Worm (Caenorhabditis elegans) whole organism, young adult: Measurements from ENCODE around the gene T09F5.1.

Experiments used
- T26A5.8 ChIP-seq: sonication (generic microtip); optimal IDR thresholded peaks from 2 replicates; lab custom pipeline; 2016; ENCODE audit warnings: missing genetic modification characterization, missing compliant biosample characterization
- Y67H2A.10 ChIP-seq: fragments of 200-800 bp; sonication (Bioruptor generic); conservative IDR thresholded peaks from 2 replicates; pipeline ENCODE4 v1.3.6; 2022; ENCODE audit warnings: missing genetic modification reagents, missing genetic modification characterization, missing compliant biosample characterization
- ama-1 ChIP-seq, 3 experiments: fragments of 150-350 bp in 1 of 3; sonication (generic microtip) in 2 of 3; optimal IDR thresholded peaks; 2 replicates each; lab custom pipeline; 2014 to 2018; ENCODE audit warnings: missing biosample characterization in 2 of 3, missing genetic modification characterization in 2 of 3, missing genetic modification reagents in 2 of 3
- nfya-1 ChIP-seq: sonication (generic microtip); optimal IDR thresholded peaks from 2 replicates; lab custom pipeline; 2017; ENCODE audit warnings: antibody characterized with exemption, missing compliant biosample characterization, missing genetic modification characterization, borderline replicate concordance; ENCODE audit not compliant: insufficient read depth
- rcor-1 ChIP-seq: fragments of 200-800 bp; sonication (Bioruptor generic); IDR thresholded peaks from 2 replicates; pipeline ENCODE4 v1.3.6; 2022; ENCODE audit warnings: missing genetic modification reagents, missing genetic modification characterization, missing compliant biosample characterization
- snpc-1.1 ChIP-seq: sonication (generic microtip); optimal IDR thresholded peaks from 2 replicates; lab custom pipeline; 2017; ENCODE audit warnings: missing genetic modification characterization, mild to moderate bottlenecking, missing compliant biosample characterization, antibody characterized with exemption, moderate library complexity, missing genotype, missing genetic modification reagents; ENCODE audit not compliant: insufficient read depth

The T09F5.1 gene

ce11 chrV:15199768-15200167 is 50.9 kb downstream of the T09F5.1 start, which contains the start of gene Y75B12B.10:
Gene Y75B12B.10, plus strand, starts transcription at chrV:15200068.
- TF ChIP-seq snpc-1.1 (no peak), T26A5.8 (no peak), ama-1 (optimal IDR thresholded peaks at IDR 0.05; lab: Kevin White, UChicago) (no peak), ama-1 (GFP tag; optimal IDR thresholded peaks at IDR 0.05; lab: Kevin White, UChicago) (no peak), Y67H2A.10 (GFP tag; lab: Robert Waterston, UW) (no peak), nfya-1 (tag; lab: Kevin White, UChicago) (no peak), rcor-1 (GFP tag; lab: Robert Waterston, UW) (no peak)
